Fruit fly (Drosophila melanogaster) whole organism, embryonic: ENCODE results near the gene drpr.
A peak's percentile ranks its signal among the peaks of the same experiment; 100 is the strongest.

Experiments
- Blimp-1 ChIP-seq: fragments of 200-800 bp; sonication (Bioruptor generic); optimal IDR thresholded peaks from 3 replicates; lab custom pipeline; 2018; ENCODE audit warnings: missing biosample characterization, missing genetic modification characterization, mild to moderate bottlenecking, moderate library complexity, missing genetic modification reagents
- CG11695 ChIP-seq: fragments of 200-800 bp; sonication (Bioruptor generic); IDR thresholded peaks from 3 replicates; pipeline ENCODE4 v1.3.6; 2022; ENCODE audit warnings: missing biosample characterization, missing genetic modification characterization
- CG1233 ChIP-seq: fragments of 200-800 bp; sonication (Bioruptor generic); optimal IDR thresholded peaks from 4 replicates; lab custom pipeline; 2018; ENCODE audit warnings: missing biosample characterization, mild to moderate bottlenecking, missing genetic modification characterization
- CG13123 ChIP-seq: fragments of 200-800 bp; sonication (Bioruptor generic); optimal IDR thresholded peaks from 2 replicates; lab custom pipeline; 2016; ENCODE audit warnings: missing biosample characterization, missing genetic modification characterization
- CG17359 ChIP-seq: fragments of 200-800 bp; sonication (Bioruptor generic); optimal IDR thresholded peaks from 3 replicates; lab custom pipeline; 2018; ENCODE audit warnings: missing biosample characterization, mild to moderate bottlenecking, missing genetic modification characterization, moderate library complexity
- CG17612 ChIP-seq: fragments of 200-800 bp; sonication (Bioruptor generic); IDR thresholded peaks from 2 replicates; pipeline ENCODE4 v1.3.6; 2022; ENCODE audit warnings: missing biosample characterization, missing genetic modification characterization
- CG17912 ChIP-seq: fragments of 200-800 bp; sonication (Bioruptor generic); optimal IDR thresholded peaks from 2 replicates; lab custom pipeline; 2018; ENCODE audit warnings: missing biosample characterization, mild to moderate bottlenecking, missing genetic modification characterization
- CG2129 ChIP-seq: fragments of 200-800 bp; sonication (Bioruptor generic); IDR thresholded peaks from 2 replicates; pipeline ENCODE4 v1.3.6; 2022; ENCODE audit warnings: missing biosample characterization, missing genetic modification characterization; ENCODE audit not compliant: partially characterized antibody
- CG30020 ChIP-seq: fragments of 200-800 bp; optimal IDR thresholded peaks from 2 replicates; lab custom pipeline; 2019; ENCODE audit warnings: missing biosample characterization, mild to moderate bottlenecking, missing genetic modification characterization, moderate library complexity
- CG30431 ChIP-seq: fragments of 200-800 bp; sonication (Bioruptor generic); optimal IDR thresholded peaks from 2 replicates; lab custom pipeline; 2017; ENCODE audit warnings: missing biosample characterization, missing genetic modification characterization
- CG31388 ChIP-seq: fragments of 200-800 bp; sonication (Bioruptor generic); optimal IDR thresholded peaks from 2 replicates; lab custom pipeline; 2016; ENCODE audit warnings: missing biosample characterization, missing genetic modification characterization
- CG3163 ChIP-seq: fragments of 200-800 bp; sonication (Bioruptor generic); optimal IDR thresholded peaks from 3 replicates; lab custom pipeline; 2016; ENCODE audit warnings: missing biosample characterization, missing genetic modification characterization
- CG32772 ChIP-seq: fragments of 200-800 bp; sonication (Bioruptor generic); IDR thresholded peaks from 2 replicates; pipeline ENCODE4 v1.3.6; 2022; ENCODE audit warnings: missing biosample characterization, missing genetic modification characterization
- CG5953 ChIP-seq: fragments of 200-800 bp; sonication (Bioruptor generic); IDR thresholded peaks from 2 replicates; pipeline ENCODE4 v1.3.6; 2022; ENCODE audit warnings: missing biosample characterization, missing genetic modification characterization
- CG6175 ChIP-seq: fragments of 200-800 bp; sonication (Bioruptor generic); IDR thresholded peaks from 3 replicates; pipeline ENCODE4 v1.3.6; 2022; ENCODE audit warnings: missing biosample characterization, missing genetic modification characterization
- CG6813 ChIP-seq: fragments of 200-800 bp; sonication (Bioruptor generic); optimal IDR thresholded peaks from 2 replicates; lab custom pipeline; 2017; ENCODE audit warnings: missing biosample characterization, missing genetic modification characterization, mild to moderate bottlenecking, moderate library complexity, missing genetic modification reagents
- CG7928 ChIP-seq: fragments of 200-800 bp; sonication (Bioruptor generic); optimal IDR thresholded peaks from 2 replicates; lab custom pipeline; 2017; ENCODE audit warnings: missing biosample characterization, mild to moderate bottlenecking, missing genetic modification characterization
- CHES-1-like ChIP-seq: fragments of 200-800 bp; sonication (Bioruptor generic); optimal IDR thresholded peaks from 2 replicates; lab custom pipeline; 2016; ENCODE audit warnings: missing biosample characterization, missing genetic modification characterization
- D19A ChIP-seq: fragments of 200-800 bp; optimal IDR thresholded peaks from 3 replicates; lab custom pipeline; 2019; ENCODE audit warnings: missing biosample characterization, mild to moderate bottlenecking, missing genetic modification characterization, moderate library complexity
- Dek ChIP-seq: fragments of 200-800 bp; sonication (Bioruptor generic); optimal IDR thresholded peaks from 3 replicates; lab custom pipeline; 2019; ENCODE audit warnings: missing biosample characterization, mild to moderate bottlenecking, missing genetic modification characterization, moderate library complexity
- Drgx ChIP-seq: fragments of 200-800 bp; sonication (Bioruptor generic); IDR thresholded peaks from 2 replicates; pipeline ENCODE4 v1.3.6; 2022; ENCODE audit warnings: missing biosample characterization, missing genetic modification characterization
- Ets65A ChIP-seq: fragments of 200-800 bp; sonication (Bioruptor generic); peaks from one replicate; lab custom pipeline; 2016; ENCODE audit warnings: missing biosample characterization, missing genetic modification characterization
- Gug ChIP-seq: fragments of 200-800 bp; sonication (Bioruptor generic); IDR thresholded peaks from 4 replicates; pipeline ENCODE4 v1.3.6; 2022; ENCODE audit warnings: missing biosample characterization, missing genetic modification characterization
- HLH3B ChIP-seq: fragments of 200-800 bp; sonication (Bioruptor generic); IDR thresholded peaks from 2 replicates; pipeline ENCODE4 v1.3.6; 2022; ENCODE audit warnings: missing biosample characterization, missing genetic modification characterization
- Hr78 ChIP-seq, 2 experiments: fragments of 200-800 bp in 1 of 2; fragments of >200 bp in 1 of 2; sonication (Bioruptor generic) in 1 of 2; optimal IDR thresholded peaks; 2 replicates each; lab custom pipeline; 2017 to 2019; ENCODE audit warnings: missing biosample characterization in 2 of 2, missing genetic modification characterization in 2 of 2, mild to moderate bottlenecking in 1 of 2, moderate library complexity in 1 of 2
- Lhr ChIP-seq: fragments of 200-800 bp; sonication (Bioruptor generic); optimal IDR thresholded peaks from 3 replicates; lab custom pipeline; 2017; ENCODE audit warnings: mild to moderate bottlenecking, missing biosample characterization, missing genetic modification reagents, missing genetic modification characterization
- Myb ChIP-seq: fragments of 200-800 bp; sonication (Bioruptor generic); optimal IDR thresholded peaks from 2 replicates; lab custom pipeline; 2016; ENCODE audit warnings: missing biosample characterization, missing genetic modification characterization
- NC2β ChIP-seq: fragments of 200-800 bp; sonication (Bioruptor generic); optimal IDR thresholded peaks from 2 replicates; lab custom pipeline; 2016; ENCODE audit warnings: missing biosample characterization, missing genetic modification characterization
- NFAT ChIP-seq: fragments of 200-800 bp; sonication (Bioruptor generic); IDR thresholded peaks from 2 replicates; pipeline ENCODE4 v1.3.6; 2022; ENCODE audit warnings: missing biosample characterization, missing genetic modification characterization
- Neu2 ChIP-seq: fragments of 200-800 bp; sonication (Bioruptor generic); optimal IDR thresholded peaks from 3 replicates; lab custom pipeline; 2016; ENCODE audit warnings: missing biosample characterization, missing genetic modification characterization, borderline replicate concordance
- Optix ChIP-seq: fragments of 200-800 bp; sonication (Bioruptor generic); IDR thresholded peaks from 3 replicates; pipeline ENCODE4 v1.3.6; 2022; ENCODE audit warnings: missing biosample characterization, missing genetic modification characterization
- Spps ChIP-seq: fragments of 200-800 bp; sonication (Bioruptor generic); optimal IDR thresholded peaks from 2 replicates; lab custom pipeline; 2018; ENCODE audit warnings: missing biosample characterization, mild to moderate bottlenecking, missing genetic modification characterization
- YL-1 ChIP-seq: fragments of 200-800 bp; sonication (Bioruptor generic); optimal IDR thresholded peaks from 3 replicates; lab custom pipeline; 2017; ENCODE audit warnings: missing biosample characterization, mild to moderate bottlenecking, missing genetic modification characterization
- cwo ChIP-seq: fragments of 200-800 bp; sonication (Bioruptor generic); optimal IDR thresholded peaks from 3 replicates; lab custom pipeline; 2017; ENCODE audit warnings: missing biosample characterization, missing genetic modification characterization, mild to moderate bottlenecking, moderate library complexity, missing genetic modification reagents
- fd96Cb ChIP-seq: fragments of 200-800 bp; sonication (Bioruptor generic); optimal IDR thresholded peaks from 2 replicates; lab custom pipeline; 2018; ENCODE audit warnings: missing biosample characterization, mild to moderate bottlenecking, missing genetic modification characterization, moderate library complexity
- grn ChIP-seq: fragments of 200-800 bp; sonication (Bioruptor generic); optimal IDR thresholded peaks from 3 replicates; lab custom pipeline; 2017; ENCODE audit warnings: missing biosample characterization, missing genetic modification characterization
- her ChIP-seq: fragments of 200-800 bp; sonication (Bioruptor generic); optimal IDR thresholded peaks from 2 replicates; lab custom pipeline; 2016; ENCODE audit warnings: missing biosample characterization, missing genetic modification characterization
- lov ChIP-seq, 2 experiments: fragments of 200-800 bp in 1 of 2; fragments of >200 bp in 1 of 2; sonication (Bioruptor generic) in 1 of 2; IDR thresholded peaks in 1 of 2; optimal IDR thresholded peaks in 1 of 2; 2 replicates in 1 of 2; 3 replicates in 1 of 2; pipeline versions ENCODE4 v1.3.6 to Lab custom; 2017 to 2022; ENCODE audit warnings: missing biosample characterization in 1 of 2, missing genetic modification characterization in 1 of 2
- maf-S ChIP-seq: fragments of 200-800 bp; sonication (Bioruptor generic); optimal IDR thresholded peaks from 2 replicates; lab custom pipeline; 2016; ENCODE audit warnings: missing biosample characterization, missing genetic modification characterization
- oc ChIP-seq: fragments of 200-800 bp; sonication (Bioruptor generic); optimal IDR thresholded peaks from 2 replicates; lab custom pipeline; 2018; ENCODE audit warnings: missing biosample characterization, mild to moderate bottlenecking, missing genetic modification characterization, moderate library complexity
- pros ChIP-seq: fragments of 200-800 bp; sonication (Bioruptor generic); optimal IDR thresholded peaks from 3 replicates; lab custom pipeline; 2019; ENCODE audit warnings: missing biosample characterization, mild to moderate bottlenecking, missing genetic modification characterization, moderate library complexity
- rib ChIP-seq: fragments of 200-800 bp; sonication (Bioruptor generic); IDR thresholded peaks from 2 replicates; pipeline ENCODE4 v1.3.6; 2022; ENCODE audit warnings: missing biosample characterization, missing genetic modification characterization
- sima ChIP-seq: fragments of 200-800 bp; sonication (Bioruptor generic); optimal IDR thresholded peaks from 2 replicates; lab custom pipeline; 2016; ENCODE audit warnings: missing biosample characterization, missing genetic modification characterization
- sisA ChIP-seq: fragments of 200-800 bp; sonication (Bioruptor generic); IDR thresholded peaks from 2 replicates; pipeline ENCODE4 v1.3.6; 2022; ENCODE audit warnings: missing biosample characterization, missing genetic modification characterization
- ttk ChIP-seq: fragments of 200-800 bp; sonication (Bioruptor generic); IDR thresholded peaks from 2 replicates; pipeline ENCODE4 v2.1.2; 2022; ENCODE audit warnings: missing biosample characterization, missing genetic modification characterization
- vvl ChIP-seq: fragments of 200-800 bp; sonication (Bioruptor generic); IDR thresholded peaks from 2 replicates; pipeline ENCODE4 v1.3.6; 2022; ENCODE audit warnings: missing biosample characterization, missing genetic modification characterization
- z ChIP-seq: fragments of 200-800 bp; sonication (Bioruptor generic); IDR thresholded peaks from 3 replicates; pipeline ENCODE4 v1.3.6; 2022; ENCODE audit warnings: missing biosample characterization, missing genetic modification characterization
- zen2 ChIP-seq: fragments of 200-800 bp; sonication (Bioruptor generic); IDR thresholded peaks from 3 replicates; pipeline ENCODE4 v1.3.6; 2022; ENCODE audit warnings: missing biosample characterization, missing genetic modification characterization; ENCODE audit not compliant: partially characterized antibody

drpr gene

DNA sequence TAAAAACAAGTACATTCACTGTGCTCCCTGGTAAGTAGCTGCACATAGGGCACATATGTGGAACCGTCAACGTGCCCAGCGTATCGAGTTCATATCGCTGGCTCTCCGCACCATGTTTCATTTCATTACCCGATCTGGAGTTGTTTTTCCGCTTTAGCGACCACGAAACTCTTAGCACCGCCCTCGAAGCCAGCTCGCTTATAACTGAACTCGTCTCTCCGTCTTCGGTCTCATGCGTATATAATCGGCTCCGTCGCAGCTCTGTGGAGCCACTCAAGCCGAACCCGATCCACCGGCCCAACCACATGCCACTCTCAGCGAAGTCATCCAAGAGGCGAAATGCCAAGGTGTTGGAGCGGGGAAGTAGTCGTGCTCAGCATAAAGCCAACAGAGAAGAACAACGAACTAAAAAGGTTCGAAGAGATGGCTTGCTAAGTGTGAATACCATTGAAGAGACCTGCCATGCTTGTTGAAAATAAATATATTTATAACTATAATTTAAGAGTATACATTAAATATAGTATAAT is 24.6 kb upstream of the drpr start, which contains the start of gene Cht2 (continued):
- no peak for TF ChIP-seq CG13123
- peak; percentile 86 for TF ChIP-seq z (GFP tag; lab: Robert Waterston, UW)
- TF ChIP-seq oc, result peak; percentile 11
- no peak for TF ChIP-seq Optix (GFP tag; lab: Robert Waterston, UW)
- no peak for TF ChIP-seq CG6175 (GFP tag; lab: Robert Waterston, UW)
- TF ChIP-seq Gug (GFP tag; lab: Robert Waterston, UW), result no peak
- TF ChIP-seq ttk (GFP tag; lab: Robert Waterston, UW), result no peak
- TF ChIP-seq Drgx (GFP tag; lab: Robert Waterston, UW), result peak; percentile 42; the same call in 1 of the 2 replicates
- TF ChIP-seq maf-S, result no peak
- TF ChIP-seq CG1233 (GFP tag; lab: Kevin White, UChicago), result no peak
- peak; percentile 43 for TF ChIP-seq Ets65A (GFP tag; lab: Kevin White, UChicago)
- no peak for TF ChIP-seq CHES-1-like (GFP tag; lab: Kevin White, UChicago)
- no peak for TF ChIP-seq CG30431 (GFP tag; lab: Kevin White, UChicago)
- no peak for TF ChIP-seq sima (GFP tag; lab: Kevin White, UChicago)
- TF ChIP-seq Dek (tag; lab: Kevin White, UChicago), result no peak
- TF ChIP-seq CG17912 (GFP tag; lab: Kevin White, UChicago), result no peak
- TF ChIP-seq sisA (GFP tag; lab: Robert Waterston, UW), result no peak
- TF ChIP-seq CG6813 (GFP tag; lab: Kevin White, UChicago), result no peak
- TF ChIP-seq zen2 (GFP tag; lab: Robert Waterston, UW), result 0 out of 3 replicates have a peak, but pooled peaks have one; percentile 38
- no peak for TF ChIP-seq CG32772 (GFP tag; lab: Robert Waterston, UW)
- no peak for TF ChIP-seq NFAT (GFP tag; lab: Robert Waterston, UW)
- no peak for TF ChIP-seq NC2β

- no peak for TF ChIP-seq CG32772 (GFP tag; lab: Robert Waterston, UW)
- peak; percentile 82 for TF ChIP-seq Blimp-1 (GFP tag; lab: Kevin White, UChicago)
- TF ChIP-seq Lhr, result no peak
- no peak for TF ChIP-seq pros (GFP tag; lab: Kevin White, UChicago)
- TF ChIP-seq Gug (GFP tag; lab: Robert Waterston, UW), result no peak
- TF ChIP-seq Spps (tag; lab: Kevin White, UChicago), result no peak
- no peak for TF ChIP-seq D19A (tag; lab: Kevin White, UChicago)
- no peak for TF ChIP-seq rib (GFP tag; lab: Robert Waterston, UW)
- TF ChIP-seq CG5953, result no peak
- TF ChIP-seq CG30020, result no peak
- no peak for TF ChIP-seq CG11695 (GFP tag; lab: Robert Waterston, UW)
- no peak for TF ChIP-seq CG7928 (GFP tag; lab: Kevin White, UChicago)
- TF ChIP-seq Neu2 (GFP tag; lab: Kevin White, UChicago), result no peak
- TF ChIP-seq her (GFP tag; lab: Kevin White, UChicago), result no peak
- no peak for TF ChIP-seq CG17359
- no peak for TF ChIP-seq Myb (GFP tag; lab: Kevin White, UChicago)
- TF ChIP-seq Hr78 (GFP tag; optimal IDR thresholded peaks at IDR 0.05; lab: Kevin White, UChicago), result no peak
- TF ChIP-seq lov (optimal IDR thresholded peaks at IDR 0.05; lab: Kevin White, UChicago), result no peak
- TF ChIP-seq lov (GFP tag; IDR thresholded peaks at IDR 0.05; lab: Robert Waterston, UW), result 0 out of 3 replicates have a peak, but pooled peaks have one; percentile 36
- no peak for TF ChIP-seq CG2129 (GFP tag; lab: Robert Waterston, UW)
- peak; percentile 20 for TF ChIP-seq grn
- TF ChIP-seq fd96Cb, result no peak
- no peak for TF ChIP-seq YL-1
- TF ChIP-seq CG3163 (GFP tag; lab: Kevin White, UChicago), result no peak
- no peak for TF ChIP-seq CG17612 (GFP tag; lab: Robert Waterston, UW)
- TF ChIP-seq CG31388 (GFP tag; lab: Kevin White, UChicago), result no peak
- peak; percentile 47 for TF ChIP-seq vvl
- no peak for TF ChIP-seq HLH3B
- TF ChIP-seq cwo (GFP tag; lab: Kevin White, UChicago), result peak; percentile 23
- TF ChIP-seq, all 482 proteins: peak for 5
These were observed 24.0 kb upstream of the drpr start for dm6 chr3L:1754935-1755334.
